Fruit fly (Drosophila melanogaster) whole organism, pupa: Measurements from ENCODE around the gene RpS28a.

Experiments
- CG10348 ChIP-seq: fragments of 200-800 bp; sonication (Bioruptor generic); IDR thresholded peaks from 2 replicates; pipeline ENCODE4 v1.3.6; 2022; ENCODE audit warnings: missing biosample characterization, missing genetic modification characterization
- CG12605 ChIP-seq: fragments of 200-800 bp; sonication (Bioruptor generic); IDR thresholded peaks from 2 replicates; pipeline ENCODE4 v1.3.6; 2022; ENCODE audit warnings: missing biosample characterization, missing genetic modification characterization
- CG17806 ChIP-seq: fragments of 200-800 bp; sonication (Bioruptor generic); optimal IDR thresholded peaks from 2 replicates; lab custom pipeline; 2018; ENCODE audit warnings: missing biosample characterization, mild to moderate bottlenecking, missing genetic modification characterization, moderate library complexity
- CG34367 ChIP-seq: fragments of 200-800 bp; sonication (Bioruptor generic); optimal IDR thresholded peaks from 2 replicates; lab custom pipeline; 2018; ENCODE audit warnings: missing biosample characterization, mild to moderate bottlenecking, missing genetic modification characterization
- CG4496 ChIP-seq: fragments of 200-800 bp; sonication (Bioruptor generic); IDR thresholded peaks from 3 replicates; pipeline ENCODE4 v1.3.6; 2022; ENCODE audit warnings: missing biosample characterization, missing genetic modification characterization
- CG8159 ChIP-seq: fragments of 200-800 bp; sonication (Bioruptor generic); optimal IDR thresholded peaks from 3 replicates; lab custom pipeline; 2018; ENCODE audit warnings: missing biosample characterization, mild to moderate bottlenecking, missing genetic modification characterization, moderate library complexity
- D1 ChIP-seq: fragments of 200-800 bp; sonication (Bioruptor generic); optimal IDR thresholded peaks from 2 replicates; lab custom pipeline; 2018; ENCODE audit warnings: missing biosample characterization, mild to moderate bottlenecking, missing genetic modification characterization, moderate library complexity
- EcR ChIP-seq: fragments of 200-800 bp; sonication (Bioruptor generic); optimal IDR thresholded peaks from 3 replicates; lab custom pipeline; 2019; ENCODE audit warnings: missing biosample characterization, missing genetic modification characterization, mild to moderate bottlenecking, moderate library complexity, missing genetic modification reagents
- gl ChIP-seq: fragments of 200-800 bp; sonication (Bioruptor generic); optimal IDR thresholded peaks from 2 replicates; lab custom pipeline; 2018; ENCODE audit warnings: missing biosample characterization, mild to moderate bottlenecking, missing genetic modification characterization
- rn ChIP-seq: fragments of 200-800 bp; sonication (Bioruptor generic); IDR thresholded peaks from 2 replicates; pipeline ENCODE4 v1.3.6; 2022; ENCODE audit warnings: missing biosample characterization, missing genetic modification characterization

- no peak for TF ChIP-seq rn (GFP tag; lab: Robert Waterston, UW)
- no peak for TF ChIP-seq CG4496 (GFP tag; lab: Robert Waterston, UW)
- TF ChIP-seq CG8159: peak; percentile 41
- TF ChIP-seq CG12605 (GFP tag; lab: Robert Waterston, UW): no peak
- no peak for TF ChIP-seq EcR
- no peak for TF ChIP-seq D1 (tag; lab: Kevin White, UChicago)
- no peak for TF ChIP-seq CG17806 (tag; lab: Kevin White, UChicago)
- TF ChIP-seq CG10348 (GFP tag; lab: Robert Waterston, UW): no peak
- no peak for TF ChIP-seq gl (tag; lab: Kevin White, UChicago)
- TF ChIP-seq CG34367 (tag; lab: Kevin White, UChicago): peak; percentile 5
These were observed 43.9 kb downstream of the RpS28a start for dm6 chr3R:29978595-29978994.
